Fruit fly (Drosophila melanogaster): Measurements from ENCODE around the gene Prosbeta3.

The Prosbeta3 gene

dm6 chr3R:8984602-8985074 lies 21.4 kb downstream of the Prosbeta3 start, which contains the start of gene CG11970 (continued):
- TF ChIP-seq CG13287 (GFP tag; IDR thresholded peaks at IDR 0.05; ENCODE audit: partially characterized antibody) (peak; percentile 63), Elba2 (GFP tag; optimal IDR thresholded peaks at IDR 0.05) (no peak), CG1602 (GFP tag; optimal IDR thresholded peaks at IDR 0.05) (peak; percentile 10), CG8478 (optimal IDR thresholded peaks at IDR 0.05) (no peak), peb (GFP tag; IDR thresholded peaks at IDR 0.05) (no peak), CG6175 (GFP tag; IDR thresholded peaks at IDR 0.05) (no peak), CG8924 (tag; optimal IDR thresholded peaks at IDR 0.05) (peak; percentile 11), schlank (tag; optimal IDR thresholded peaks at IDR 0.05) (no peak), MTF-1 (GFP tag; optimal IDR thresholded peaks at IDR 0.05; ENCODE audit: borderline replicate concordance) (no peak), CG3838 (GFP tag; optimal IDR thresholded peaks at IDR 0.05) (no peak), Camta (GFP tag; optimal IDR thresholded peaks at IDR 0.05) (peak; percentile 32), CG14860 (GFP tag; IDR thresholded peaks at IDR 0.05; ENCODE audit: partially characterized antibody) (peak; percentile 26; the same call in 1 of the 3 replicates), Hand (GFP tag; optimal IDR thresholded peaks at IDR 0.05) (no peak), Dek (tag; optimal IDR thresholded peaks at IDR 0.05) (peak; percentile 1), CG3847 (GFP tag; IDR thresholded peaks at IDR 0.05) (peak; percentile 29; the same call in 1 of the 2 replicates), Dll (GFP tag; IDR thresholded peaks at IDR 0.05; ENCODE audit: partially characterized antibody) (peak; percentile 71), CG7928 (GFP tag; optimal IDR thresholded peaks at IDR 0.05) (no peak), Chrac-16 (GFP tag; optimal IDR thresholded peaks at IDR 0.05) (peak; percentile 36), CG9727 (GFP tag; optimal IDR thresholded peaks at IDR 0.05) (peak; percentile 49), Ets97D (GFP tag; optimal IDR thresholded peaks at IDR 0.05) (peak; percentile 28), ham (GFP tag; IDR thresholded peaks at IDR 0.05) (no peak), CG43689 (GFP tag; IDR thresholded peaks at IDR 0.05) (no peak), YL-1 (GFP tag; optimal IDR thresholded peaks at IDR 0.05) (peak; percentile 26), CG8944 (GFP tag; optimal IDR thresholded peaks at IDR 0.05) (no peak), Hsf (GFP tag; optimal IDR thresholded peaks at IDR 0.05) (peak; percentile 34), CG17361 (GFP tag; IDR thresholded peaks at IDR 0.05) (peak; percentile 67; the same call in 2 of the 3 replicates), zen2 (GFP tag; IDR thresholded peaks at IDR 0.05; ENCODE audit: partially characterized antibody) (no peak; the same call in 2 of the 3 replicates), E2f2 (GFP tag; IDR thresholded peaks at IDR 0.05) (peak; percentile 86), kay (GFP tag; optimal IDR thresholded peaks at IDR 0.05) (no peak), NfI (GFP tag; optimal IDR thresholded peaks at IDR 0.05) (peak; percentile 18), oc (tag; optimal IDR thresholded peaks at IDR 0.05) (no peak), ase (GFP tag; IDR thresholded peaks at IDR 0.05) (no peak), CG7987 (GFP tag; optimal IDR thresholded peaks at IDR 0.05) (no peak), Trl (optimal IDR thresholded peaks at IDR 0.05) (no peak), Trl (GFP tag; optimal IDR thresholded peaks at IDR 0.05) (peak; percentile 59), btn (GFP tag; optimal IDR thresholded peaks at IDR 0.05) (no peak), gcm (GFP tag; optimal IDR thresholded peaks at IDR 0.05) (no peak), pita (GFP tag; optimal IDR thresholded peaks at IDR 0.05) (no peak), D (optimal IDR thresholded peaks at IDR 0.05) (no peak), D (GFP tag; optimal IDR thresholded peaks at IDR 0.05) (no peak), CG17612 (GFP tag; IDR thresholded peaks at IDR 0.05) (no peak), zfh2 (GFP tag; optimal IDR thresholded peaks at IDR 0.05) (peak; percentile 65), tna (GFP tag; IDR thresholded peaks at IDR 0.05; ENCODE audit: partially characterized antibody) (no peak), CG13894 (tag; optimal IDR thresholded peaks at IDR 0.05) (no peak), Opbp (GFP tag; IDR thresholded peaks at IDR 0.05; ENCODE audit: partially characterized antibody) (peak; percentile 10; the same call in 1 of the 3 replicates), ems (GFP tag; optimal IDR thresholded peaks at IDR 0.05) (no peak), grn (GFP tag; optimal IDR thresholded peaks at IDR 0.05) (no peak), jumu (GFP tag; optimal IDR thresholded peaks at IDR 0.05) (peak; percentile 22), ash1 (GFP tag; optimal IDR thresholded peaks at IDR 0.05) (no peak), CG2678 (tag; optimal IDR thresholded peaks at IDR 0.05) (no peak), Lim3 (GFP tag; IDR thresholded peaks at IDR 0.05) (no peak), Mes4 (GFP tag; optimal IDR thresholded peaks at IDR 0.05) (no peak)

Data from whole organism, embryonic.